Fruit fly (Drosophila melanogaster) whole organism, embryonic: ENCODE results near the gene Cyp313a1.

ENCODE experiments used
- Ada2b ChIP-seq: fragments of 200-800 bp; sonication (Bioruptor generic); IDR thresholded peaks from 2 replicates; pipeline ENCODE4 v1.3.6; 2022; ENCODE audit warnings: missing biosample characterization, missing genetic modification characterization
- Bteb2 ChIP-seq: fragments of 200-800 bp; sonication (Bioruptor generic); optimal IDR thresholded peaks from 2 replicates; lab custom pipeline; 2016; ENCODE audit warnings: missing biosample characterization, missing genetic modification characterization
- CG10267 ChIP-seq: fragments of 200-800 bp; sonication (Bioruptor generic); optimal IDR thresholded peaks from 2 replicates; lab custom pipeline; 2018; ENCODE audit warnings: missing biosample characterization, mild to moderate bottlenecking, missing genetic modification characterization, moderate library complexity
- CG10274 ChIP-seq: fragments of 200-800 bp; sonication (Bioruptor generic); optimal IDR thresholded peaks from 3 replicates; lab custom pipeline; 2017; ENCODE audit warnings: missing biosample characterization, mild to moderate bottlenecking, missing genetic modification characterization
- CG10565 ChIP-seq: fragments of 200-800 bp; sonication (Bioruptor generic); optimal IDR thresholded peaks from 3 replicates; lab custom pipeline; 2016; ENCODE audit warnings: missing biosample characterization, mild to moderate bottlenecking, missing genetic modification characterization
- CG11456 ChIP-seq: fragments of 200-800 bp; sonication (Bioruptor generic); IDR thresholded peaks from 3 replicates; pipeline ENCODE4 v1.3.6; 2022; ENCODE audit warnings: missing biosample characterization, missing genetic modification characterization
- CG11723 ChIP-seq: fragments of 200-800 bp; sonication (Bioruptor generic); optimal IDR thresholded peaks from 2 replicates; lab custom pipeline; 2017; ENCODE audit warnings: missing biosample characterization, mild to moderate bottlenecking, missing genetic modification characterization
- CG13624 ChIP-seq: fragments of 200-800 bp; sonication (Bioruptor generic); optimal IDR thresholded peaks from 2 replicates; lab custom pipeline; 2016; ENCODE audit warnings: missing biosample characterization, missing genetic modification characterization
- CG14860 ChIP-seq: fragments of 200-800 bp; sonication (Bioruptor generic); IDR thresholded peaks from 3 replicates; pipeline ENCODE4 v1.3.6; 2022; ENCODE audit warnings: missing biosample characterization, missing genetic modification characterization; ENCODE audit not compliant: partially characterized antibody
- CG16813 ChIP-seq: fragments of 200-800 bp; sonication (Bioruptor generic); IDR thresholded peaks from 3 replicates; pipeline ENCODE4 v1.3.6; 2022; ENCODE audit warnings: missing biosample characterization, missing genetic modification characterization; ENCODE audit not compliant: partially characterized antibody
- CG1792 ChIP-seq: fragments of 200-800 bp; sonication (Bioruptor generic); optimal IDR thresholded peaks from 2 replicates; lab custom pipeline; 2016; ENCODE audit warnings: missing biosample characterization, missing genetic modification characterization
- CG18764 ChIP-seq: fragments of 200-800 bp; sonication (Bioruptor generic); optimal IDR thresholded peaks from 3 replicates; lab custom pipeline; 2016; ENCODE audit warnings: missing biosample characterization, missing genetic modification characterization
- CG2678 ChIP-seq: fragments of 200-800 bp; sonication (Bioruptor generic); optimal IDR thresholded peaks from 3 replicates; lab custom pipeline; 2019; ENCODE audit warnings: missing biosample characterization, mild to moderate bottlenecking, missing genetic modification characterization, moderate library complexity
- CG2875 ChIP-seq: fragments of 200-800 bp; sonication (Bioruptor generic); optimal IDR thresholded peaks from 2 replicates; lab custom pipeline; 2017; ENCODE audit warnings: missing biosample characterization, mild to moderate bottlenecking, missing genetic modification characterization, missing genetic modification reagents
- CG30020 ChIP-seq: fragments of 200-800 bp; optimal IDR thresholded peaks from 2 replicates; lab custom pipeline; 2019; ENCODE audit warnings: missing biosample characterization, mild to moderate bottlenecking, missing genetic modification characterization, moderate library complexity
- CG31224 ChIP-seq: fragments of 200-800 bp; sonication (Bioruptor generic); IDR thresholded peaks from 2 replicates; pipeline ENCODE4 v1.3.6; 2022; ENCODE audit warnings: missing biosample characterization, missing genetic modification characterization
- CG31388 ChIP-seq: fragments of 200-800 bp; sonication (Bioruptor generic); optimal IDR thresholded peaks from 2 replicates; lab custom pipeline; 2016; ENCODE audit warnings: missing biosample characterization, missing genetic modification characterization
- CG32532 ChIP-seq: fragments of 200-800 bp; sonication (Bioruptor generic); IDR thresholded peaks from 2 replicates; pipeline ENCODE4 v1.3.6; 2022; ENCODE audit warnings: missing biosample characterization, missing genetic modification characterization
- CG32772 ChIP-seq: fragments of 200-800 bp; sonication (Bioruptor generic); IDR thresholded peaks from 2 replicates; pipeline ENCODE4 v1.3.6; 2022; ENCODE audit warnings: missing biosample characterization, missing genetic modification characterization
- CG34376 ChIP-seq: fragments of 200-800 bp; sonication (Bioruptor generic); optimal IDR thresholded peaks from 2 replicates; lab custom pipeline; 2018; ENCODE audit warnings: missing biosample characterization, mild to moderate bottlenecking, missing genetic modification characterization
- CG3847 ChIP-seq: fragments of 200-800 bp; sonication (Bioruptor generic); IDR thresholded peaks from 2 replicates; pipeline ENCODE4 v1.3.6; 2022; ENCODE audit warnings: missing biosample characterization, missing genetic modification characterization
- CG4360 ChIP-seq: fragments of 200-800 bp; sonication (Bioruptor generic); IDR thresholded peaks from 2 replicates; pipeline ENCODE4 v1.3.6; 2022; ENCODE audit warnings: missing biosample characterization, missing genetic modification characterization
- CG4707 ChIP-seq: fragments of 200-800 bp; sonication (Bioruptor generic); optimal IDR thresholded peaks from 2 replicates; lab custom pipeline; 2018; ENCODE audit warnings: missing biosample characterization, mild to moderate bottlenecking, missing genetic modification characterization, moderate library complexity
- CG4854 ChIP-seq: fragments of 200-800 bp; sonication (Bioruptor generic); optimal IDR thresholded peaks from 2 replicates; lab custom pipeline; 2016; ENCODE audit warnings: missing biosample characterization, missing genetic modification characterization, inconsistent platforms
- CG8359 ChIP-seq: fragments of 200-800 bp; sonication (Bioruptor generic); optimal IDR thresholded peaks from 2 replicates; lab custom pipeline; 2017; ENCODE audit warnings: missing biosample characterization, mild to moderate bottlenecking, missing genetic modification characterization, borderline replicate concordance
- CG8944 ChIP-seq: fragments of 200-800 bp; sonication (Bioruptor generic); optimal IDR thresholded peaks from 3 replicates; lab custom pipeline; 2016; ENCODE audit warnings: missing biosample characterization, missing genetic modification characterization
- CG9797 ChIP-seq: fragments of 200-800 bp; sonication (Bioruptor generic); optimal IDR thresholded peaks from 3 replicates; lab custom pipeline; 2018; ENCODE audit warnings: missing biosample characterization, mild to moderate bottlenecking, missing genetic modification characterization
- Camta ChIP-seq: fragments of 200-800 bp; sonication (Bioruptor generic); optimal IDR thresholded peaks from 2 replicates; lab custom pipeline; 2016; ENCODE audit warnings: missing biosample characterization, missing genetic modification characterization
- Eip74EF ChIP-seq, 2 experiments: fragments of 200-800 bp in 1 of 2; fragments of >200 bp in 1 of 2; sonication (Bioruptor generic) in 1 of 2; optimal IDR thresholded peaks; 2 replicates each; lab custom pipeline; 2017 to 2019; ENCODE audit warnings: missing biosample characterization in 2 of 2, missing genetic modification characterization in 2 of 2, mild to moderate bottlenecking in 1 of 2, moderate library complexity in 1 of 2
- Hr78 ChIP-seq, 2 experiments: fragments of 200-800 bp in 1 of 2; fragments of >200 bp in 1 of 2; sonication (Bioruptor generic) in 1 of 2; optimal IDR thresholded peaks; 2 replicates each; lab custom pipeline; 2017 to 2019; ENCODE audit warnings: missing biosample characterization in 2 of 2, missing genetic modification characterization in 2 of 2, mild to moderate bottlenecking in 1 of 2, moderate library complexity in 1 of 2
- Kr ChIP-seq: fragments of 200-800 bp; sonication (Bioruptor generic); optimal IDR thresholded peaks from 2 replicates; lab custom pipeline; 2017; ENCODE audit warnings: missing biosample characterization, mild to moderate bottlenecking, missing genetic modification characterization
- Lpt ChIP-seq: fragments of >200 bp; optimal IDR thresholded peaks from 2 replicates; lab custom pipeline; 2018; ENCODE audit warnings: missing biosample characterization, missing genetic modification characterization
- NC2β ChIP-seq: fragments of 200-800 bp; sonication (Bioruptor generic); optimal IDR thresholded peaks from 2 replicates; lab custom pipeline; 2016; ENCODE audit warnings: missing biosample characterization, missing genetic modification characterization
- NFAT ChIP-seq: fragments of 200-800 bp; sonication (Bioruptor generic); IDR thresholded peaks from 2 replicates; pipeline ENCODE4 v1.3.6; 2022; ENCODE audit warnings: missing biosample characterization, missing genetic modification characterization
- NfI ChIP-seq: fragments of 200-800 bp; sonication (Bioruptor generic); optimal IDR thresholded peaks from 3 replicates; lab custom pipeline; 2018; ENCODE audit warnings: missing biosample characterization, mild to moderate bottlenecking, missing genetic modification characterization, moderate library complexity
- Pdp1 ChIP-seq, 2 experiments: fragments of 200-800 bp; sonication (Bioruptor generic); optimal IDR thresholded peaks; 3 replicates each; lab custom pipeline; 2016; ENCODE audit warnings: missing biosample characterization in 2 of 2, missing genetic modification characterization in 2 of 2, mild to moderate bottlenecking in 1 of 2, moderate library complexity in 1 of 2
- Sry-β ChIP-seq: fragments of 200-800 bp; sonication (Bioruptor generic); optimal IDR thresholded peaks from 2 replicates; lab custom pipeline; 2018; ENCODE audit warnings: missing biosample characterization, mild to moderate bottlenecking, missing genetic modification characterization, moderate library complexity
- cad ChIP-seq: fragments of >200 bp; optimal IDR thresholded peaks from 2 replicates; lab custom pipeline; 2017; ENCODE audit warnings: missing biosample characterization, missing genetic modification characterization
- gcm2 ChIP-seq: fragments of 200-800 bp; sonication (Bioruptor generic); optimal IDR thresholded peaks from 2 replicates; lab custom pipeline; 2016; ENCODE audit warnings: missing biosample characterization, missing genetic modification characterization
- gro ChIP-seq: fragments of 200-800 bp; sonication (Bioruptor generic); optimal IDR thresholded peaks from 2 replicates; lab custom pipeline; 2016; ENCODE audit warnings: missing biosample characterization, missing genetic modification characterization
- ham ChIP-seq: fragments of 200-800 bp; sonication (Bioruptor generic); IDR thresholded peaks from 2 replicates; pipeline ENCODE4 v1.3.6; 2022; ENCODE audit warnings: missing biosample characterization, missing genetic modification characterization
- kah ChIP-seq: fragments of 200-800 bp; sonication (Bioruptor generic); optimal IDR thresholded peaks from 2 replicates; lab custom pipeline; 2018; ENCODE audit warnings: missing biosample characterization, mild to moderate bottlenecking, missing genetic modification characterization
- klu ChIP-seq: fragments of 200-800 bp; sonication (Bioruptor generic); IDR thresholded peaks from 2 replicates; pipeline ENCODE4 v1.3.6; 2022; ENCODE audit warnings: missing biosample characterization, missing genetic modification characterization
- lab ChIP-seq: fragments of 200-800 bp; sonication (Bioruptor generic); optimal IDR thresholded peaks from 3 replicates; lab custom pipeline; 2017; ENCODE audit warnings: missing biosample characterization, missing genetic modification characterization, mild to moderate bottlenecking, moderate library complexity, missing genetic modification reagents
- otp ChIP-seq: fragments of 200-800 bp; sonication (Bioruptor generic); IDR thresholded peaks from 3 replicates; pipeline ENCODE4, ENCODE4 v1.3.6; 2022; ENCODE audit warnings: missing biosample characterization, missing genetic modification characterization
- p53 ChIP-seq: fragments of 200-800 bp; sonication (Bioruptor generic); optimal IDR thresholded peaks from 2 replicates; lab custom pipeline; 2016; ENCODE audit warnings: missing biosample characterization, missing genetic modification characterization
- schlank ChIP-seq: fragments of 200-800 bp; sonication (Bioruptor generic); optimal IDR thresholded peaks from 2 replicates; lab custom pipeline; 2018; ENCODE audit warnings: missing biosample characterization, mild to moderate bottlenecking, missing genetic modification characterization
- slou ChIP-seq: fragments of 200-800 bp; sonication (Bioruptor generic); optimal IDR thresholded peaks from 3 replicates; lab custom pipeline; 2016; ENCODE audit warnings: missing biosample characterization, missing genetic modification characterization
- stc ChIP-seq: fragments of 200-800 bp; sonication (Bioruptor generic); IDR thresholded peaks from 2 replicates; pipeline ENCODE4 v1.3.6; 2022; ENCODE audit warnings: missing biosample characterization, missing genetic modification characterization
- vvl ChIP-seq: fragments of 200-800 bp; sonication (Bioruptor generic); IDR thresholded peaks from 2 replicates; pipeline ENCODE4 v1.3.6; 2022; ENCODE audit warnings: missing biosample characterization, missing genetic modification characterization
- zf30C ChIP-seq: fragments of 200-800 bp; sonication (Bioruptor generic); optimal IDR thresholded peaks from 3 replicates; lab custom pipeline; 2018; ENCODE audit warnings: missing biosample characterization, mild to moderate bottlenecking, missing genetic modification characterization

Gene Cyp313a1

dm6 chr3R:14479623-14480194 lies 41.1 kb upstream of the Cyp313a1 start (continued):
- no peak for TF ChIP-seq CG10267
- TF ChIP-seq Camta (GFP tag; lab: Kevin White, UChicago): no peak
- TF ChIP-seq CG16813 (GFP tag; lab: Robert Waterston, UW): no peak
- TF ChIP-seq CG8359 (GFP tag; lab: Kevin White, UChicago): no peak
- no peak for TF ChIP-seq p53
- no peak for TF ChIP-seq zf30C
- TF ChIP-seq gro (GFP tag; lab: Kevin White, UChicago): peak; percentile 7
- no peak for TF ChIP-seq ham (GFP tag; lab: Robert Waterston, UW)
- TF ChIP-seq CG2875 (GFP tag; lab: Kevin White, UChicago): no peak
- no peak for TF ChIP-seq CG3847
- no peak for TF ChIP-seq CG11456 (GFP tag; lab: Robert Waterston, UW)
- TF ChIP-seq slou: no peak
- TF ChIP-seq CG14860 (GFP tag; lab: Robert Waterston, UW): no peak
- no peak for TF ChIP-seq CG1792
- no peak for TF ChIP-seq CG31388 (GFP tag; lab: Kevin White, UChicago)
- no peak for TF ChIP-seq gcm2 (GFP tag; lab: Kevin White, UChicago)
- no peak for TF ChIP-seq Kr (GFP tag; lab: Kevin White, UChicago)
- no peak for TF ChIP-seq CG8944 (GFP tag; lab: Kevin White, UChicago)
- peak in 1 of 2 experiments; percentile 66 for TF ChIP-seq Eip74EF (GFP tag; optimal IDR thresholded peaks at IDR 0.05; lab: Kevin White, UChicago)
- TF ChIP-seq NC2β: no peak
- no peak for TF ChIP-seq CG10565 (GFP tag; lab: Kevin White, UChicago)
- TF ChIP-seq schlank: peak; percentile 62
- TF ChIP-seq cad (GFP tag; lab: Kevin White, UChicago): no peak
- peak; percentile 74 for TF ChIP-seq lab (GFP tag; lab: Kevin White, UChicago)
- TF ChIP-seq CG4707 (GFP tag; lab: Kevin White, UChicago): no peak
- no peak for TF ChIP-seq CG18764 (GFP tag; lab: Kevin White, UChicago)
- no peak for TF ChIP-seq Ada2b
- no peak for TF ChIP-seq CG32532 (GFP tag; lab: Robert Waterston, UW)
- peak; percentile 64 for TF ChIP-seq CG2678 (tag; lab: Kevin White, UChicago)
- no peak for TF ChIP-seq CG13624 (GFP tag; lab: Kevin White, UChicago)
- no peak for TF ChIP-seq CG11723
- no peak for TF ChIP-seq NFAT (GFP tag; lab: Robert Waterston, UW)
- no peak for TF ChIP-seq kah (GFP tag; lab: Kevin White, UChicago)
- TF ChIP-seq Pdp1 (GFP tag; optimal IDR thresholded peaks at IDR 0.05; lab: Kevin White, UChicago): no peak
- no peak for TF ChIP-seq Bteb2 (GFP tag; lab: Kevin White, UChicago)
- TF ChIP-seq CG31224 (GFP tag; lab: Robert Waterston, UW): no peak
- no peak for TF ChIP-seq Sry-β (GFP tag; lab: Kevin White, UChicago)
- no peak for TF ChIP-seq NfI (GFP tag; lab: Kevin White, UChicago)
- TF ChIP-seq CG4854 (GFP tag; lab: Kevin White, UChicago): no peak
- TF ChIP-seq stc (GFP tag; lab: Robert Waterston, UW): no peak
- TF ChIP-seq CG4360: peak; percentile 43; the same call in 1 of the 2 replicates
- TF ChIP-seq CG34376: peak; percentile 22
- TF ChIP-seq CG10274: no peak
- TF ChIP-seq vvl (GFP tag; lab: Robert Waterston, UW): peak; percentile 34; the same call in 1 of the 2 replicates
- TF ChIP-seq otp (GFP tag; lab: Robert Waterston, UW): no peak
- TF ChIP-seq CG32772 (GFP tag; lab: Robert Waterston, UW): no peak
- no peak for TF ChIP-seq CG9797 (GFP tag; lab: Kevin White, UChicago)
- TF ChIP-seq Lpt: no peak
- TF ChIP-seq klu (GFP tag; lab: Robert Waterston, UW): no peak
- no peak for TF ChIP-seq Hr78 (GFP tag; optimal IDR thresholded peaks at IDR 0.05; lab: Kevin White, UChicago)
- TF ChIP-seq CG30020 (tag; lab: Kevin White, UChicago): no peak
